Worm (Caenorhabditis elegans): Measurements from ENCODE around the gene fbxa-164.

ce11 chrII:1606079-1606478, 7.8 kb downstream of the fbxa-164 start, which contains the start of gene bath-33:
- no peak for TF ChIP-seq dao-5 (tag; optimal IDR thresholded peaks at IDR 0.05)
- no peak for TF ChIP-seq him-1 (tag; optimal IDR thresholded peaks at IDR 0.05)
- no peak for TF ChIP-seq W03F9.2 (tag; optimal IDR thresholded peaks at IDR 0.05)

Measured in whole organism, L4/young adult.